Worm (Caenorhabditis elegans) whole organism, L1 larva: Measurements from ENCODE around the gene swd-2.2.

Experiments
- C34B4.2 ChIP-seq: sonication (generic microtip); optimal IDR thresholded peaks from 2 replicates; lab custom pipeline; 2017; ENCODE audit warnings: mild to moderate bottlenecking, missing genetic modification characterization, missing compliant biosample characterization
- Y116A8C.19 ChIP-seq: sonication (generic microtip); optimal IDR thresholded peaks from 2 replicates; lab custom pipeline; 2016; ENCODE audit warnings: missing compliant biosample characterization, missing genetic modification characterization, borderline replicate concordance
- aha-1 ChIP-seq: fragments of 150-350 bp; optimal IDR thresholded peaks from 2 replicates; lab custom pipeline; 2014; ENCODE audit warnings: missing biosample characterization, missing genetic modification characterization
- alr-1 ChIP-seq: fragments of 200-800 bp; sonication (Bioruptor generic); optimal IDR thresholded peaks from 2 replicates; lab custom pipeline; 2018; ENCODE audit warnings: borderline replicate concordance, mild to moderate bottlenecking, missing genetic modification characterization, missing compliant biosample characterization
- aly-2 ChIP-seq: fragments of 150-350 bp; optimal IDR thresholded peaks from 2 replicates; lab custom pipeline; 2014; ENCODE audit warnings: missing biosample characterization, missing genetic modification characterization
- blmp-1 ChIP-seq: fragments of 150-350 bp; optimal IDR thresholded peaks from 2 replicates; lab custom pipeline; 2014; ENCODE audit warnings: missing biosample characterization, missing genetic modification characterization
- ceh-8 ChIP-seq: fragments of 200-800 bp; sonication (Bioruptor generic); optimal IDR thresholded peaks from 2 replicates; lab custom pipeline; 2018; ENCODE audit warnings: mild to moderate bottlenecking, missing genetic modification characterization, moderate library complexity, missing compliant biosample characterization
- ceh-88 ChIP-seq: fragments of 200-800 bp; sonication (Bioruptor generic); IDR thresholded peaks from 2 replicates; pipeline ENCODE4 v1.3.6; 2022; ENCODE audit warnings: missing genetic modification characterization, missing compliant biosample characterization
- ces-1 ChIP-seq: fragments of 150-350 bp; optimal IDR thresholded peaks from 2 replicates; lab custom pipeline; 2014; ENCODE audit warnings: missing biosample characterization, missing genetic modification reagents, missing genetic modification characterization
- dsc-1 ChIP-seq: sonication (generic microtip); optimal IDR thresholded peaks from 2 replicates; lab custom pipeline; 2016; ENCODE audit warnings: mild to moderate bottlenecking, missing genetic modification characterization, missing compliant biosample characterization
- efl-1 ChIP-seq, 4 experiments: fragments of 150-350 bp; optimal IDR thresholded peaks in 3 of 4; peaks in 1 of 4; 1 replicate in 1 of 4; 2 replicates in 3 of 4; lab custom pipeline; 2014; ENCODE audit warnings: missing biosample characterization in 2 of 4, missing genetic modification characterization in 2 of 4, missing genetic modification reagents in 2 of 4
- elt-2 ChIP-seq: sonication (generic microtip); optimal IDR thresholded peaks from 2 replicates; lab custom pipeline; 2016; ENCODE audit warnings: missing genetic modification characterization, mild to moderate bottlenecking, inconsistent platforms, missing compliant biosample characterization, missing genetic modification reagents
- fkh-10 ChIP-seq: sonication (generic microtip); optimal IDR thresholded peaks from 2 replicates; lab custom pipeline; 2017; ENCODE audit warnings: missing biosample characterization, missing genetic modification reagents, missing genetic modification characterization
- fkh-8 ChIP-seq: sonication (generic microtip); optimal IDR thresholded peaks from 2 replicates; lab custom pipeline; 2016; ENCODE audit warnings: mild to moderate bottlenecking, missing genetic modification characterization, missing compliant biosample characterization
- hlh-17 ChIP-seq: fragments of 200-800 bp; sonication (Bioruptor generic); optimal IDR thresholded peaks from 2 replicates; lab custom pipeline; 2018; ENCODE audit warnings: missing genetic modification characterization, mild to moderate bottlenecking, missing compliant biosample characterization, moderate library complexity, borderline replicate concordance
- hlh-4 ChIP-seq: sonication (generic microtip); optimal IDR thresholded peaks from 2 replicates; lab custom pipeline; 2016; ENCODE audit warnings: mild to moderate bottlenecking, missing genetic modification characterization, missing compliant biosample characterization
- hpl-2 ChIP-seq: fragments of 150-350 bp; optimal IDR thresholded peaks from 2 replicates; lab custom pipeline; 2014; ENCODE audit warnings: missing biosample characterization, missing genetic modification reagents, missing genetic modification characterization
- irx-1 ChIP-seq: sonication (generic microtip); optimal IDR thresholded peaks from 2 replicates; lab custom pipeline; 2016; ENCODE audit warnings: missing genetic modification characterization, missing compliant biosample characterization
- jun-1 ChIP-seq: fragments of 150-350 bp; optimal IDR thresholded peaks from 2 replicates; lab custom pipeline; 2014; ENCODE audit warnings: missing biosample characterization, missing genetic modification reagents, missing genetic modification characterization
- lin-13 ChIP-seq: fragments of 150-350 bp; optimal IDR thresholded peaks from 2 replicates; lab custom pipeline; 2014; ENCODE audit warnings: missing biosample characterization, missing genetic modification reagents, missing genetic modification characterization
- lin-35 ChIP-seq, 2 experiments: fragments of 150-350 bp; optimal IDR thresholded peaks; 2 replicates each; lab custom pipeline; 2014; ENCODE audit warnings: missing biosample characterization in 2 of 2, missing genetic modification characterization in 2 of 2, missing genetic modification reagents in 2 of 2
- lin-39 ChIP-seq: fragments of 150-350 bp; optimal IDR thresholded peaks from 2 replicates; lab custom pipeline; 2014; ENCODE audit warnings: missing biosample characterization, missing genetic modification reagents, missing genetic modification characterization
- lir-3 ChIP-seq: sonication (generic microtip); optimal IDR thresholded peaks from 2 replicates; lab custom pipeline; 2016; ENCODE audit warnings: mild to moderate bottlenecking, missing genetic modification characterization, moderate library complexity, missing compliant biosample characterization; ENCODE audit not compliant: poor library complexity
- mab-9 ChIP-seq: fragments of 200-800 bp; sonication (Bioruptor generic); IDR thresholded peaks from 2 replicates; pipeline ENCODE4 v1.3.6; 2022; ENCODE audit warnings: missing genetic modification reagents, missing genetic modification characterization, missing compliant biosample characterization
- mdl-1 ChIP-seq, 2 experiments: fragments of 150-350 bp; optimal IDR thresholded peaks; 2 replicates each; lab custom pipeline; 2014 to 2017; ENCODE audit warnings: missing biosample characterization in 2 of 2, missing genetic modification characterization in 2 of 2, inconsistent platforms in 1 of 2
- mef-2 ChIP-seq: fragments of 150-350 bp; optimal IDR thresholded peaks from 2 replicates; lab custom pipeline; 2014; ENCODE audit warnings: missing biosample characterization, missing genetic modification characterization
- nhr-11 ChIP-seq: fragments of 150-350 bp; optimal IDR thresholded peaks from 2 replicates; lab custom pipeline; 2014; ENCODE audit warnings: missing biosample characterization, missing genetic modification characterization
- nhr-12 ChIP-seq: sonication (generic microtip); optimal IDR thresholded peaks from 2 replicates; lab custom pipeline; 2017; ENCODE audit warnings: missing biosample characterization, missing genetic modification characterization
- nhr-20 ChIP-seq: sonication (generic microtip); optimal IDR thresholded peaks from 2 replicates; lab custom pipeline; 2016; ENCODE audit warnings: mild to moderate bottlenecking, missing genetic modification characterization, missing compliant biosample characterization
- nhr-47 ChIP-seq: sonication (generic microtip); optimal IDR thresholded peaks from 2 replicates; lab custom pipeline; 2016; ENCODE audit warnings: mild to moderate bottlenecking, missing genetic modification characterization, moderate library complexity, missing compliant biosample characterization
- nhr-77 ChIP-seq: fragments of 150-350 bp; optimal IDR thresholded peaks from 2 replicates; lab custom pipeline; 2014; ENCODE audit warnings: missing biosample characterization, missing genetic modification characterization
- nhr-85 ChIP-seq: sonication (generic microtip); peaks from one replicate; lab custom pipeline; 2016; ENCODE audit warnings: missing genetic modification characterization, inconsistent platforms, missing compliant biosample characterization
- nhr-90 ChIP-seq: sonication (generic microtip); optimal IDR thresholded peaks from 2 replicates; lab custom pipeline; 2016; ENCODE audit warnings: mild to moderate bottlenecking, missing genetic modification characterization, missing compliant biosample characterization; ENCODE audit not compliant: poor library complexity
- rnt-1 ChIP-seq: sonication (generic microtip); optimal IDR thresholded peaks from 2 replicates; lab custom pipeline; 2016; ENCODE audit warnings: mild to moderate bottlenecking, missing genetic modification characterization, moderate library complexity, missing compliant biosample characterization
- skn-1 ChIP-seq: fragments of 150-350 bp; optimal IDR thresholded peaks from 2 replicates; lab custom pipeline; 2014; ENCODE audit warnings: missing biosample characterization, missing genetic modification characterization
- snpc-4 ChIP-seq: fragments of 150-350 bp; optimal IDR thresholded peaks from 2 replicates; lab custom pipeline; 2014; ENCODE audit warnings: missing biosample characterization, missing genetic modification characterization
- snu-23 ChIP-seq: sonication (generic microtip); optimal IDR thresholded peaks from 2 replicates; lab custom pipeline; 2016; ENCODE audit warnings: missing genetic modification characterization, missing compliant biosample characterization
- swsn-7 ChIP-seq: sonication (generic microtip); optimal IDR thresholded peaks from 2 replicates; lab custom pipeline; 2016; ENCODE audit warnings: missing genetic modification characterization, missing compliant biosample characterization
- tbx-2 ChIP-seq: sonication (generic microtip); optimal IDR thresholded peaks from 2 replicates; lab custom pipeline; 2016; ENCODE audit warnings: missing genetic modification characterization, missing compliant biosample characterization
- unc-30 ChIP-seq: sonication (generic microtip); optimal IDR thresholded peaks from 2 replicates; lab custom pipeline; 2017; ENCODE audit warnings: missing biosample characterization, missing genetic modification characterization
- unc-62 ChIP-seq: fragments of 150-350 bp; optimal IDR thresholded peaks from 2 replicates; lab custom pipeline; 2014; ENCODE audit warnings: missing biosample characterization, missing genetic modification reagents, missing genetic modification characterization
- xbp-1 ChIP-seq: sonication (generic microtip); optimal IDR thresholded peaks from 2 replicates; lab custom pipeline; 2016; ENCODE audit warnings: missing genetic modification characterization, missing compliant biosample characterization
- zag-1 ChIP-seq: fragments of 150-350 bp; optimal IDR thresholded peaks from 2 replicates; lab custom pipeline; 2014; ENCODE audit warnings: missing biosample characterization, missing genetic modification characterization
- zip-4 ChIP-seq: fragments of 200-800 bp; sonication (Bioruptor generic); optimal IDR thresholded peaks from 2 replicates; lab custom pipeline; 2018; ENCODE audit warnings: mild to moderate bottlenecking, missing genetic modification characterization, moderate library complexity, missing compliant biosample characterization
- ztf-11 ChIP-seq, 2 experiments: sonication (generic microtip); optimal IDR thresholded peaks; 2 replicates each; lab custom pipeline; 2016 to 2017; ENCODE audit warnings: missing genetic modification characterization in 2 of 2, missing biosample characterization in 1 of 2, missing compliant biosample characterization in 1 of 2

The swd-2.2 gene

ce11 chrIV:7789521-7789949 is 15.3 kb downstream of the swd-2.2 start, which contains the start of gene imp-3 (continued):
- TF ChIP-seq xbp-1 (tag; lab: Kevin White, UChicago) = peak; percentile 7
- TF ChIP-seq lin-13 (GFP tag; lab: Kevin White, UChicago) = no peak
- peak; percentile 37 for TF ChIP-seq tbx-2 (tag; lab: Kevin White, UChicago)
- TF ChIP-seq mab-9 (GFP tag; lab: Robert Waterston, UW) = no peak
- peak; percentile 40 for TF ChIP-seq nhr-85 (tag; lab: Kevin White, UChicago)
- no peak for TF ChIP-seq C34B4.2 (tag; lab: Kevin White, UChicago)
- TF ChIP-seq ceh-88 (GFP tag; lab: Robert Waterston, UW) = 0 out of 2 replicates have a peak, but pooled peaks have one; percentile 11
- peak; percentile 21 for TF ChIP-seq blmp-1 (tag; lab: Kevin White, UChicago)
- TF ChIP-seq fkh-10 (GFP tag; lab: Kevin White, UChicago) = no peak
- no peak for TF ChIP-seq nhr-11 (tag; lab: Kevin White, UChicago)
- TF ChIP-seq aly-2 (tag; lab: Kevin White, UChicago) = peak; percentile 16
- TF ChIP-seq ztf-11 (tag; optimal IDR thresholded peaks at IDR 0.05; lab: Kevin White, UChicago) = no peak
- TF ChIP-seq unc-62 (GFP tag; lab: Kevin White, UChicago) = no peak
- peak; percentile 46 for TF ChIP-seq nhr-20 (tag; lab: Kevin White, UChicago)
- no peak for TF ChIP-seq aha-1 (tag; lab: Kevin White, UChicago)

DNA sequence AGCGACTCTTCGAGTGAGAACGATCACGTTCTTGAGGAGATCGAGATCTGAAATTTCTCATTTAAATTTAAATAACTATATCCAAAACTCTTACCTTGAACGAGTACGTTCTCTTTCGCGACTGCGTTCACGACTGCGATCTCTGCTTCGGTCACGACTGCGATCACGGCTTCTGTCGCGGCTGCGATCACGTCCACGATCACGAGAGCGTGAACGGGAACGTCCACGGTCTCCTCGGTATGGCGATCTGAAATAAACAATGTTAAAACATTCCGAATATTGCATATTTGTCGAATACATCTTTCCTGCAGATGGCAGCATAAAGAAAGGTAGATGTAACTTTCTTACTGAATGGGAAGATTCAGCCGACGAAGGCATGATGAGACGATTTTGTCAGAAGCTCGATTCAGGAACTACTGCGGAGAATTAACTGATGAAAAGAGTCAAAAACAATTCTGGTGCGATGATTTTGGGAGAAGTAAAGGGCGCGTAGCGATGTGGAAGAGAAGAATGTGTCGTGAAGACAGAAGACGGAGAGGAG is 16.0 kb downstream of the swd-2.2 start:
- TF ChIP-seq snpc-4 (no peak), skn-1 (tag; lab: Kevin White, UChicago) (no peak), lin-13 (GFP tag; lab: Kevin White, UChicago) (no peak), nhr-11 (tag; lab: Kevin White, UChicago) (no peak), zag-1 (no peak), nhr-47 (tag; lab: Kevin White, UChicago) (no peak), zip-4 (GFP tag; lab: Kevin White, UChicago) (no peak), nhr-12 (no peak), efl-1 (optimal IDR thresholded peaks at IDR 0.05; lab: Kevin White, UChicago) (no peak), efl-1 (GFP tag; optimal IDR thresholded peaks at IDR 0.05 in 1 of 2; lab: Kevin White, UChicago) (peak in 1 of 2 experiments; percentile 72)
- TF ChIP-seq, all 84 proteins: peak for 1

DNA sequence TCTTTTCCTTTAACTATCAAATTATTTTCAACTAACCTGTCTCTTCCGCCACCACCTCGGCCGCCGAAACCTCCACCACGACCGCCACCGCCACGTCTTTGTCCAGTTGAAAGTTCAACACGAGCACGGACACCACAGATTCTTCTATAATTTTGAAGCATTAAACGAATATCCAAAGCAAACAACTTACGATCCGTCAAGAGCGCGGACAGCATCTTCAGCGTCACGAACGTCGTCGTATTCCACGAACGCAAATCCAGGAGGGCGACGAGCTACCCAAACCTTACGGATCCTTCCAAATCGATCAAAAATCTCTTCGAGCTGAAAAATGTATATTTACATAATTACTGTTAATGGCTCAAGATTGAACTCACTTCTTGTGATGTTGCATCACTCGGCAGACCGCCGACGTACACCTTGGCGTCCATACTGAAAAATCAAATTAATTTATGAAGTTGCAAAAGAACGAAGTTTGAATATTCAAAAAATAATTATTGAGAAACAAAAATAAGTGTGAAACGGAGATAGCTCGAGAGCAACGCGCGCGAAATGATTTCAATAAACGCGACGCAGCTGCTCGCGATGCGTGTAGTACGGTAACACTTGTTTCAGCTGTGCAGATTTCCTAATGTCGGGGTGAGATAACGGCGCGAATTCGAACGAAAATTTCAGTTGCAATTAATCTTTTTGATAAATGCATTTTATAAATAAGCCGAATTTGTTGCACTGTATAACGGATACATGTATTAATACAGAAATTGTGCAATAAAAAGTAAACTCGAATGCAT is 16.8 kb downstream of the swd-2.2 start, which contains the start of gene rsp-6:
rsp-6 (minus strand) TSS at position 429 of the 788 bp plus-strand sequence.
- TF ChIP-seq swsn-7 (peak; percentile 84), elt-2 (tag; lab: Kevin White, UChicago) (peak; percentile 47), lir-3 (tag; lab: Kevin White, UChicago) (peak; percentile 55), lin-39 (peak; percentile 50), ceh-8 (GFP tag; lab: Kevin White, UChicago) (no peak), Y116A8C.19 (tag; lab: Kevin White, UChicago) (no peak), alr-1 (tag; lab: Kevin White, UChicago) (no peak), irx-1 (peak; percentile 37), nhr-90 (peak; percentile 50), lin-35 (GFP tag; optimal IDR thresholded peaks at IDR 0.05; lab: Kevin White, UChicago) (peak; percentile 95 to 98), nhr-77 (tag; lab: Kevin White, UChicago) (peak; percentile 78), aly-2 (tag; lab: Kevin White, UChicago) (peak; percentile 51), mdl-1 (tag; optimal IDR thresholded peaks at IDR 0.05; lab: Kevin White, UChicago) (peak in 1 of 2 experiments; percentile 89), fkh-8 (tag; lab: Kevin White, UChicago) (peak; percentile 79), jun-1 (peak; percentile 71), ces-1 (GFP tag; lab: Kevin White, UChicago) (no peak), rnt-1 (tag; lab: Kevin White, UChicago) (peak; percentile 81), hpl-2 (GFP tag; lab: Kevin White, UChicago) (no peak), blmp-1 (tag; lab: Kevin White, UChicago) (peak; percentile 84), mef-2 (tag; lab: Kevin White, UChicago) (peak; percentile 54), xbp-1 (tag; lab: Kevin White, UChicago) (peak; percentile 87), unc-30 (no peak), hlh-4 (tag; lab: Kevin White, UChicago) (no peak), hlh-17 (GFP tag; lab: Kevin White, UChicago) (no peak), dsc-1 (peak; percentile 79), ceh-88 (GFP tag; lab: Robert Waterston, UW) (peak; percentile 65), nhr-20 (tag; lab: Kevin White, UChicago) (peak; percentile 85), snu-23 (peak; percentile 92)
